Worm (Caenorhabditis elegans) whole organism, L4/young adult: Measurements from ENCODE around the gene B0035.13.

ENCODE experiments used
- W03F9.2 ChIP-seq: fragments of 150-350 bp; optimal IDR thresholded peaks from 2 replicates; lab custom pipeline; 2014; ENCODE audit warnings: missing biosample characterization, missing genetic modification characterization
- dao-5 ChIP-seq: sonication (generic microtip); optimal IDR thresholded peaks from 2 replicates; lab custom pipeline; 2016; ENCODE audit warnings: missing genotype, missing genetic modification characterization, moderate library complexity, missing compliant biosample characterization

DNA sequence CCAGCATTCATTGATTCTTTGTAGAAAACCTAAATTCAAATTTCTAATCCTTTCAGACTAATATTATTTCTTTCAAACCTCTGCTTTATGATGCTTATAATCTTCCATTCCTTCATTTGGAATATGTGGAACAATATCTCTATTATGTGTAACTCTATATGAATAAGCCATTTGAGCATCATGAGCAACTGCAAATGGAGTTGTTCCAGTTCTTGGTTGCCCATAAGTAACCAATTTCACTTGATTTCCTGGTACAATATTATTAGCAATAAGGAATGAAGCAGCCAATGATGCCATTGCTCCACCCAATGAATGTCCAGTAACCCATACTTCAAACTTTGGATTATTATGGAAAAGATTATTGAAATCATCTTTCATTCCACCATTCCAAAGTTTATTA, 1.6 kb downstream of the B0035.13 start:
- TF ChIP-seq W03F9.2 (tag; lab: Kevin White, UChicago) (no peak), dao-5 (tag; lab: Kevin White, UChicago) (no peak)
